Worm (Caenorhabditis elegans) whole organism, L2 larva: ENCODE results near the gene ing-3.
"Not testable (repeated sequence)": the region's sequence is repeated elsewhere in the genome, so short reads cannot be mapped to it uniquely, and the experiment has no call there.

Experiments
- C34F6.9 ChIP-seq: fragments of 150-350 bp; optimal IDR thresholded peaks from 2 replicates; lab custom pipeline; 2014; ENCODE audit warnings: missing biosample characterization, missing genetic modification characterization
- F13H6.1 ChIP-seq: sonication (generic microtip); optimal IDR thresholded peaks from 2 replicates; lab custom pipeline; 2016; ENCODE audit warnings: missing genetic modification characterization, missing compliant biosample characterization
- R02D3.7 ChIP-seq: fragments of 150-350 bp; optimal IDR thresholded peaks from 2 replicates; lab custom pipeline; 2014; ENCODE audit warnings: missing biosample characterization, missing genetic modification characterization
- Y55F3AM.14 ChIP-seq: fragments of 200-800 bp; sonication (Bioruptor generic); optimal IDR thresholded peaks from 2 replicates; lab custom pipeline; 2018; ENCODE audit warnings: mild to moderate bottlenecking, missing genetic modification characterization, missing compliant biosample characterization
- ZK546.5 ChIP-seq: sonication (generic microtip); optimal IDR thresholded peaks from 2 replicates; lab custom pipeline; 2017; ENCODE audit warnings: missing biosample characterization, missing genetic modification characterization
- aly-2 ChIP-seq: fragments of 150-350 bp; optimal IDR thresholded peaks from 2 replicates; lab custom pipeline; 2014; ENCODE audit warnings: missing biosample characterization, missing genetic modification characterization
- ama-1 ChIP-seq: fragments of 150-350 bp; optimal IDR thresholded peaks from 2 replicates; lab custom pipeline; 2018; ENCODE audit warnings: inconsistent platforms
- ceh-16 ChIP-seq: fragments of 150-350 bp; optimal IDR thresholded peaks from 2 replicates; lab custom pipeline; 2014; ENCODE audit warnings: missing biosample characterization, missing genetic modification characterization
- ceh-82 ChIP-seq: fragments of 150-350 bp; optimal IDR thresholded peaks from 2 replicates; lab custom pipeline; 2014; ENCODE audit warnings: missing biosample characterization, missing genetic modification characterization
- crh-2 ChIP-seq: sonication (generic microtip); optimal IDR thresholded peaks from 2 replicates; lab custom pipeline; 2017; ENCODE audit warnings: missing biosample characterization, missing genetic modification characterization
- egl-27 ChIP-seq: sonication (generic microtip); optimal IDR thresholded peaks from 3 replicates; lab custom pipeline; 2017; ENCODE audit warnings: missing biosample characterization, missing genetic modification reagents, missing genetic modification characterization
- elt-3 ChIP-seq: sonication (generic microtip); optimal IDR thresholded peaks from 2 replicates; lab custom pipeline; 2017; ENCODE audit warnings: missing biosample characterization, missing genetic modification characterization
- fos-1 ChIP-seq: fragments of 150-350 bp; optimal IDR thresholded peaks from 2 replicates; lab custom pipeline; 2014; ENCODE audit warnings: missing biosample characterization, missing genetic modification characterization
- gmeb-1 ChIP-seq: fragments of 150-350 bp; optimal IDR thresholded peaks from 2 replicates; lab custom pipeline; 2014; ENCODE audit warnings: missing biosample characterization, missing genetic modification characterization
- lin-11 ChIP-seq: fragments of 150-350 bp; sonication (generic microtip); optimal IDR thresholded peaks from 2 replicates; lab custom pipeline; 2014; ENCODE audit warnings: missing biosample characterization, missing genetic modification characterization, inconsistent platforms, mixed read lengths
- lin-13 ChIP-seq: fragments of 150-350 bp; optimal IDR thresholded peaks from 2 replicates; lab custom pipeline; 2014; ENCODE audit warnings: missing biosample characterization, missing genetic modification reagents, missing genetic modification characterization
- lsy-2 ChIP-seq, 2 experiments: fragments of 150-350 bp in 1 of 2; sonication (generic microtip) in 1 of 2; optimal IDR thresholded peaks; 2 replicates each; lab custom pipeline; 2014 to 2017; ENCODE audit warnings: missing biosample characterization in 2 of 2, missing genetic modification characterization in 2 of 2
- mdl-1 ChIP-seq, 2 experiments: fragments of 150-350 bp in 1 of 2; sonication (generic microtip) in 1 of 2; optimal IDR thresholded peaks; 2 replicates each; lab custom pipeline; 2017; ENCODE audit warnings: missing biosample characterization in 2 of 2, missing genetic modification characterization in 2 of 2
- nhr-10 ChIP-seq: sonication (generic microtip); optimal IDR thresholded peaks from 2 replicates; lab custom pipeline; 2017; ENCODE audit warnings: missing biosample characterization, missing genetic modification characterization
- nhr-11 ChIP-seq: fragments of 150-350 bp; optimal IDR thresholded peaks from 2 replicates; lab custom pipeline; 2014; ENCODE audit warnings: missing biosample characterization, missing genetic modification characterization
- nhr-12 ChIP-seq: fragments of 150-350 bp; optimal IDR thresholded peaks from 2 replicates; lab custom pipeline; 2014; ENCODE audit warnings: missing biosample characterization, missing genetic modification characterization
- nhr-21 ChIP-seq: fragments of 150-350 bp; optimal IDR thresholded peaks from 2 replicates; lab custom pipeline; 2014; ENCODE audit warnings: missing biosample characterization, missing genetic modification characterization
- nhr-23 ChIP-seq: fragments of 150-350 bp; optimal IDR thresholded peaks from 2 replicates; lab custom pipeline; 2014; ENCODE audit warnings: missing biosample characterization, missing genetic modification reagents, missing genetic modification characterization
- nhr-237 ChIP-seq: fragments of 150-350 bp; optimal IDR thresholded peaks from 2 replicates; lab custom pipeline; 2014; ENCODE audit warnings: missing biosample characterization, missing genetic modification characterization
- nhr-25 ChIP-seq: fragments of 150-350 bp; sonication (generic microtip); optimal IDR thresholded peaks from 3 replicates; lab custom pipeline; 2014; ENCODE audit warnings: missing biosample characterization, missing genetic modification characterization
- nhr-77 ChIP-seq: fragments of 150-350 bp; optimal IDR thresholded peaks from 2 replicates; lab custom pipeline; 2014; ENCODE audit warnings: missing biosample characterization, missing genetic modification characterization
- peb-1 ChIP-seq: fragments of 150-350 bp; optimal IDR thresholded peaks from 2 replicates; lab custom pipeline; 2014; ENCODE audit warnings: missing biosample characterization, missing genetic modification characterization
- sem-4 ChIP-seq: fragments of 150-350 bp; optimal IDR thresholded peaks from 2 replicates; lab custom pipeline; 2014; ENCODE audit warnings: missing biosample characterization, missing genetic modification reagents, missing genetic modification characterization
- sma-3 ChIP-seq: sonication (generic microtip); optimal IDR thresholded peaks from 2 replicates; lab custom pipeline; 2016; ENCODE audit warnings: missing genetic modification reagents, missing genetic modification characterization, missing compliant biosample characterization
- sma-9 ChIP-seq, 2 experiments: fragments of 150-350 bp in 1 of 2; sonication (generic microtip) in 1 of 2; optimal IDR thresholded peaks; 2 replicates each; lab custom pipeline; 2014 to 2016; ENCODE audit warnings: missing genetic modification characterization in 2 of 2, mild to moderate bottlenecking in 1 of 2, missing biosample characterization in 1 of 2, missing compliant biosample characterization in 1 of 2, missing genetic modification reagents in 1 of 2, moderate library complexity in 1 of 2
- snpc-4 ChIP-seq: fragments of 150-350 bp; optimal IDR thresholded peaks from 2 replicates; lab custom pipeline; 2014; ENCODE audit warnings: missing biosample characterization, missing genetic modification characterization
- unc-39 ChIP-seq: fragments of 150-350 bp; optimal IDR thresholded peaks from 2 replicates; lab custom pipeline; 2014; ENCODE audit warnings: missing biosample characterization, missing genetic modification characterization
- zag-1 ChIP-seq: fragments of 150-350 bp; optimal IDR thresholded peaks from 2 replicates; lab custom pipeline; 2014; ENCODE audit warnings: missing biosample characterization, missing genetic modification characterization
- ztf-1 ChIP-seq: fragments of 200-800 bp; sonication (Bioruptor generic); conservative IDR thresholded peaks from 2 replicates; pipeline ENCODE4 v1.3.6; 2022; ENCODE audit warnings: missing genetic modification characterization, missing compliant biosample characterization
- ztf-11 ChIP-seq: sonication (generic microtip); optimal IDR thresholded peaks from 2 replicates; lab custom pipeline; 2017; ENCODE audit warnings: missing biosample characterization, missing genetic modification characterization

The ing-3 gene

DNA sequence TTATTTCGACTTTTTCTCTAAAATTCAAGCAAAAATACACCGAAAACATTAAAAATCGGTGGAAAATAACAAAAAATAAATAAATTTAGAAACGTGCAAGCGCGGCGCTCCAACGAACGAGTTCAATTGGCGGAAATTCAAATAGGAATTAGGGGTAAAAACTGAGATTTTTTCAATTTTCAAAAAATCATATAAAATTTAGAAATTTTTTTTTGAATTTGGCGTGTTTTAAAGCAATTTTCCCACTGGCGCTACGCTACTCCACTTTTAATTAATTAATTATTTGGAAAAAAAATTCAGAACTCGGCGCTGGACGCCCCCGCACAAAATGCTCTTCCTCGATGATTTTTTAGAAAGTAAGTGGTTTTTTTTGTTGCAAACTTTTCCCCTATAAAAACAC, at the start of gene ing-3:
ing-3 (plus strand) TSS at position 301 of the 400 bp plus-strand sequence.
- TF ChIP-seq snpc-4 (tag; lab: Kevin White, UChicago): no peak
- TF ChIP-seq nhr-237 (tag; lab: Kevin White, UChicago): no peak

DNA sequence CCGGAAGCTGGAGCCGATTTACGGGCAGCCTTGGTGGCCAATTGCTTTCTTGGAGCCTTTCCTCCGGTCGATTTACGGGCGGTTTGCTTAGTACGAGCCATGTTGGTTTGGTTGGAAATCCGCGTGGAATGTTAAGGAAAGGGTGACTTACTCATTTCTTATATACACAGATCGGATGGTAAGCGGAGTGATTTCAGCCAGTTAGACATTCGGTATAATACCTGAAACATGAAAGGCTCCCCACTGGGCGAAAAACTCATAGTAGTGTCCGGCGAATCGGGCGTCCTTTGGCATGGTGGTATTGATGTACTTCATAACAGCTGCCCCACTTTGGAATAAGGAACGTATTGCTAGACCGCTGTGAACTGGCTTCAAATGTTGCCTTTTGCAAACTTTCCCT, 47.2 kb upstream of the ing-3 start, which contains the start of gene his-42:
his-42 (minus strand) TSS at position 101 of the 400 bp plus-strand sequence.
- TF ChIP-seq nhr-23: no peak
- no peak for TF ChIP-seq F13H6.1 (tag; lab: Kevin White, UChicago)

DNA sequence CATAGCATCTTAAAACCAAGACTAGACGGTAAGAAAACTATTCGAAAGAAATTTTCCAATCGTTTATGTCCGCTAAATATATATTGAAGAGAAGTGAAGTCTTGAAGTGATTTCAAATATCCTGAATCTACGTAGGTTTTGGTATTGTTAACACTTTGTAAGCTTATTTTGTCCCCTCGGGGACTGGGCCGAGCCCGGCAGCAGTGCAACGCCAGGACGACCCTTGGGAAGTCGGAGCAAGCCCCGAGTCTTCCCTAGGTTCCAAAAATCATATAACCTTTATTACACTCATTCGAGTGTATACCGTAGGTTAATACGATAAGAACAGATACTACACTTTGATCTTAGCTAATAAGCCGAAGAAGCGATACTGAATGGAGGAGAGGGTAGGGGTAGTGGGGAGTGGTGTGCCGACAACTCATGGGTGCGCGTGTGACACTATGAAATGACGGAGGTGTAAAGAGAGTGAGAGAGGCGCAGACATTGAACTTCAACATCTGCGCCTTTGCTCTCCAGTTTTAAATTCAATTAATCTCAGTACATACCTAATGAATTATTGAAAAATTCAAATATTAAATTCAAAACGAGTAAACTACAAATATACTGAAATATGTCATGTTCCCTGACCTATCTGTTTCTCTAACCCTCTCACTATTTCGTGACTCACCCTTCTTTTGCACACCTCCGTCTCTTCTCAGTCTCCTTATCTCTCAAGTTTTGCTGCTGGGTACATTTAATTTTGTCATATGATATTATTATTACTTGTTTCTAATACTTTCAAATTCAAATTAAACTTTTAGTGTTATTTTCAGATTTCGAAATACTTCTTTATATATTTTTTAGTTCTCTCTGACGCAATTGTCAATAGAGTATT, 46.5 kb upstream of the ing-3 start:
- TF ChIP-seq lsy-2 (tag; optimal IDR thresholded peaks at IDR 0.05; lab: Kevin White, UChicago) (peak; percentile 6 to 22), gmeb-1 (tag; lab: Kevin White, UChicago) (peak; percentile 15), nhr-25 (tag; lab: Kevin White, UChicago) (peak; percentile 1), sma-3 (peak; percentile 80), Y55F3AM.14 (GFP tag; lab: Kevin White, UChicago) (peak; percentile 28), lin-13 (peak; percentile 40), crh-2 (tag; lab: Kevin White, UChicago) (peak; percentile 42), nhr-10 (peak; percentile 41), F13H6.1 (tag; lab: Kevin White, UChicago) (peak; percentile 51), nhr-21 (tag; lab: Kevin White, UChicago) (peak; percentile 66), C34F6.9 (peak; percentile 72), fos-1 (tag; lab: Kevin White, UChicago) (peak; percentile 49), ama-1 (lab: Kevin White, UChicago) (peak; percentile 86), snpc-4 (tag; lab: Kevin White, UChicago) (peak; percentile 94), mdl-1 (tag; optimal IDR thresholded peaks at IDR 0.05; lab: Kevin White, UChicago) (peak in 1 of 2 experiments; percentile 18), sma-9 (GFP tag; optimal IDR thresholded peaks at IDR 0.05; lab: Kevin White, UChicago) (peak; percentile 30), ceh-16 (tag; lab: Kevin White, UChicago) (peak; percentile 3)
- TF ChIP-seq sma-9 (tag; optimal IDR thresholded peaks at IDR 0.05; lab: Kevin White, UChicago): not testable (repeated sequence)

DNA sequence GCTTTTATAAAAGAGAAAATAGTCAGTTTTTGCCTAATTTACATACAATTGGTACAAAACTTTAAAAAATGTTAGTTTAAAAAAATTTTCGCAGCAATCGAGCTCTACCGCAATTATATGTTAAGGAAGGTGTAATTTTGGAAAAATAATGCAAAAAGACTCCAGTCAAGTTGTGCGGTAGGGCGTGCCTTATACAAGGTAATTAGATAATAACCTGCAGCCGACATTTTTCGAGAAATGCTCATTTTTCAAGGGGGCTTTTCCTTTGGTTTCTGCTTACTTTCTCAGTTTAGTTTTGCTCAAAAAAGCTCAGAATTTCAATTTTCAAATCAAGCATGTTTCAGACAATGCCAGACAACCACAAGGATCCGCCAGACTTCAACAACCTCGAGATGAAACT, 45.6 kb upstream of the ing-3 start, which contains the start of gene F08G2.4:
F08G2.4 (plus strand) TSS at position 348 of the 400 bp plus-strand sequence.
- TF ChIP-seq Y55F3AM.14 (GFP tag; lab: Kevin White, UChicago) (no peak), ztf-1 (GFP tag; lab: Robert Waterston, UW) (no peak), nhr-12 (no peak), ZK546.5 (tag; lab: Kevin White, UChicago) (no peak), elt-3 (tag; lab: Kevin White, UChicago) (no peak)

DNA sequence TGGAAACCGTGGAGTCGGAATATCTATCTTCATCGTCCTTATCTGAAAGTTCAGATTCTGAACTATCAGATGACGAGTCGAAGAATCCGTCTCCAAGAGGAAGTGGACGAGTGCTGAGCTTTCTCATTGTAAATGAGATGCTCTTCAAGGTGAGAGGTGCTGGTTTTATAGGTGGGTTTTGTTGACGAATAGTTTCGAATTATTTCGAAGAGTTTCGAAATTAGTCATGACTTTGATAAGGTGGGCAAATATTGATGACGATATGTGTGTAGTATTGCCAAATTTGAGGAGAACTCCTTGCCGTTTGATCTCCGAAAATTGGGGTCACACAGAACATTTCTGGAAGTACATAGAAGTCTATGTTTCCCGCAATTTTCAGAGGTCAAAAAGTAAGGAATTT, 42.3 kb upstream of the ing-3 start, which contains the start of gene F08G2.5:
F08G2.5 (minus strand) TSS at position 127 of the 400 bp plus-strand sequence.
- TF ChIP-seq sma-3 (no peak), fos-1 (tag; lab: Kevin White, UChicago) (peak; percentile 58), egl-27 (tag; lab: Kevin White, UChicago) (no peak), gmeb-1 (tag; lab: Kevin White, UChicago) (peak; percentile 4), nhr-11 (tag; lab: Kevin White, UChicago) (no peak), snpc-4 (tag; lab: Kevin White, UChicago) (no peak), C34F6.9 (peak; percentile 1)

DNA sequence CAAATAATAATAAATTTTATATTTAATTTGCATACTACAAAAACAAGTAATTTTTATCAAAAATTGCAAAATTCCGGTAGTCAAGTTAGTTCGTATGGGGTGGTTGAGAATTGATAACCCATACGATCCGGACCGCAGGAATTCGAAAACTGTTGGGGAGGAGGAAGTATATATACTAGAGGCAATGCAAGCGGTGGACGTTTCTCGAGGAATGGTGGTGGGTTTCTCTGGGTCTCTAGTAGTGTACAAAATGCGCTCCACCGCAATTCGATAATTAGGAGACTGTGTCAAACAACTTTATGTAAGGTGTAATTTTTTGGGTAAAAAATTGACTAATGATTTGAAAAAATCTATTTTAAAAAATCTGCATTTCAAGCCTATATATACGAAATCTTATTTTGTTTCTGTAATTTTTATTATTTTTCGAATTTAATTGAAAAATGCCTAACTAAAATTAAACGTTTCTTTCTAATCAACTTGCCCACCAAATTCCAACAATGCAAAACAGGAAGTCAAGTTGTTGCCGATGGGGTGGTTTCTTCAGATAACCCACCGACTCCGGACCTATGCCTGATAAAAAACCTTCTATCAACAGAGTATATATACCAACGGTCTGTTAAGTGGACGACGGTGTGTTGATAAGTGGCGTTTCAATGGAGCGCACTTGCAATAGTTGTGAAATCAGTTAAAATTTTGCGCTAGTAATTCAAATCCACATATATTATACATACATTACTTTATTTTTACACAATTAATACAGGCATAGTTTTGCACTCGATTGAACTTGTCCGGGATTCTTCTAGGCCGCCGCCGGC, 41.2 kb upstream of the ing-3 start:
- TF ChIP-seq R02D3.7 (tag; lab: Kevin White, UChicago) (peak; percentile 43), nhr-77 (tag; lab: Kevin White, UChicago) (peak; percentile 88), fos-1 (tag; lab: Kevin White, UChicago) (peak; percentile 71), ZK546.5 (tag; lab: Kevin White, UChicago) (no peak), ama-1 (lab: Kevin White, UChicago) (peak; percentile 76), unc-39 (tag; lab: Kevin White, UChicago) (no peak), nhr-10 (no peak), C34F6.9 (peak; percentile 92), sem-4 (tag; lab: Kevin White, UChicago) (peak; percentile 97), snpc-4 (tag; lab: Kevin White, UChicago) (peak; percentile 100), peb-1 (tag; lab: Kevin White, UChicago) (no peak), lin-11 (tag; lab: Kevin White, UChicago) (peak; percentile 94), F13H6.1 (tag; lab: Kevin White, UChicago) (peak; percentile 92), gmeb-1 (tag; lab: Kevin White, UChicago) (peak; percentile 84), aly-2 (tag; lab: Kevin White, UChicago) (no peak), ztf-1 (GFP tag; lab: Robert Waterston, UW) (no peak), lsy-2 (tag; optimal IDR thresholded peaks at IDR 0.05; lab: Kevin White, UChicago) (peak; percentile 89 to 94), zag-1 (tag; lab: Kevin White, UChicago) (peak; percentile 76), egl-27 (tag; lab: Kevin White, UChicago) (peak; percentile 55), ceh-82 (peak; percentile 58), Y55F3AM.14 (GFP tag; lab: Kevin White, UChicago) (peak; percentile 89), sma-9 (GFP tag; optimal IDR thresholded peaks at IDR 0.05; lab: Kevin White, UChicago) (peak; percentile 92), sma-9 (tag; optimal IDR thresholded peaks at IDR 0.05; lab: Kevin White, UChicago) (no peak), mdl-1 (tag; optimal IDR thresholded peaks at IDR 0.05; lab: Kevin White, UChicago) (peak; percentile 61 to 62), nhr-12 (peak; percentile 47), ztf-11 (tag; lab: Kevin White, UChicago) (no peak)
